Worm (Caenorhabditis elegans): Measurements from ENCODE around the gene F55C12.6.

ce11 chrII:5892813-5893212, 16.9 kb upstream of the F55C12.6 start:
- TF ChIP-seq W03F9.2 (tag; optimal IDR thresholded peaks at IDR 0.05) (no peak), dao-5 (tag; optimal IDR thresholded peaks at IDR 0.05) (no peak), him-1 (tag; optimal IDR thresholded peaks at IDR 0.05) (no peak)
